Fruit fly (Drosophila melanogaster): ENCODE data around the gene p.

The p gene

DNA sequence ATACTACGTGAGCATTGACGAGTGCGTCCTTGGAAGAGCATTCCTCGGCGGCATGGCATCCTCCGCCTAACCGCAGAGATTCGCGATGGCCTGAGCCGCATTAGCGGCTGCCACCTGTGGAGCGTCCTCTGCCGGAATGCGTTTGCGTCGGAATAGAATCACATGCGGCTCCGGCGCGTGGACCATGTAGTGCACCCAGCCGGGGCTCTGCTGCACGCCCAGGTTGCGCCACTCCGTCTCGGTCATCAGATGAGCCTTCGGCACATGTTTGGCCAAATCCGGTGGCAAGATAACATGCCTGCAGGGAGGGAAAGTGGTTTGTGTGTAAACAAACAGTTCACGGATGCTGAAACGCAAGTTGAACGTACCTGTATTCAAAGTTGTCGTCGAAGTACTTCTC lies 44.9 kb upstream of the p start (continued):
- TF ChIP-seq CG3065 (GFP tag; optimal IDR thresholded peaks at IDR 0.05), result no peak

DNA sequence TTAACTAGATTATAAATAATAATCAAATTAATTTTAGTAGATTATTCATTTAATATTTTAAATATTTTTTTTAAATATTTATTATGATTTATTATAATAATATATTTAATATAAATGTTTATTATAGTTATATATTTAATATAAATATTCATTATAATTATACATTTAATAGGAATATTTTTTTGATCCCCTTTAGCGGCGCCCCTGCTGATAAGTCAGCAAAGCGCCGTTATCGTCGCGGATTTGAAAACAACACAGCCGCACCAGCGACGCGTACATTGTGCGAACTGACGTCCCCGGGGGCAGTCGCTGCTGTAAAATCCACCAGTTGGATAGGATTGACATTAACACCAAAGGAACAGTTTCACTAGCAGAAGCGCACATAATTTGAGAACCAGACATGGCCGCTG lies 42.2 kb upstream of the p start, which contains the start of gene CG8112:
TSS of gene CG8112 (plus strand) at position 212 of the 410 bp plus-strand sequence.
- TF ChIP-seq CG12659 (GFP tag; optimal IDR thresholded peaks at IDR 0.05) (peak; percentile 38), cwo (GFP tag; optimal IDR thresholded peaks at IDR 0.05) (peak; percentile 24), CG2712 (tag; optimal IDR thresholded peaks at IDR 0.05) (peak; percentile 34), CG4617 (GFP tag; optimal IDR thresholded peaks at IDR 0.05; ENCODE audit: borderline replicate concordance) (no peak), grau (tag; optimal IDR thresholded peaks at IDR 0.05) (peak; percentile 51), chif (GFP tag; optimal IDR thresholded peaks at IDR 0.05) (no peak), CG17385 (GFP tag; optimal IDR thresholded peaks at IDR 0.05) (peak; percentile 21), Meics (GFP tag; optimal IDR thresholded peaks at IDR 0.05) (peak; percentile 54), CG14710 (tag; optimal IDR thresholded peaks at IDR 0.05) (peak; percentile 6), ATbp (GFP tag; optimal IDR thresholded peaks at IDR 0.05) (peak; percentile 15), CG9727 (GFP tag; optimal IDR thresholded peaks at IDR 0.05) (peak; percentile 28), CG3281 (GFP tag; optimal IDR thresholded peaks at IDR 0.05) (peak; percentile 19), CG34376 (GFP tag; optimal IDR thresholded peaks at IDR 0.05) (no peak), phol (tag; optimal IDR thresholded peaks at IDR 0.05) (no peak), CG18619 (GFP tag; optimal IDR thresholded peaks at IDR 0.05) (peak; percentile 42), CG15514 (GFP tag; optimal IDR thresholded peaks at IDR 0.05) (peak; percentile 24), Sox102F (GFP tag; optimal IDR thresholded peaks at IDR 0.05) (peak; percentile 33), lbe (GFP tag; optimal IDR thresholded peaks at IDR 0.05) (peak; percentile 32), Xbp1 (GFP tag; optimal IDR thresholded peaks at IDR 0.05) (no peak), CG10209 (GFP tag; optimal IDR thresholded peaks at IDR 0.05) (peak; percentile 16), CG12391 (tag; optimal IDR thresholded peaks at IDR 0.05) (peak; percentile 19), Asciz (GFP tag; optimal IDR thresholded peaks at IDR 0.05) (peak; percentile 12), CG10979 (tag; optimal IDR thresholded peaks at IDR 0.05) (peak; percentile 11), lab (GFP tag; optimal IDR thresholded peaks at IDR 0.05) (peak; percentile 65), CG9932 (GFP tag; IDR thresholded peaks at IDR 0.05) (0 out of 2 replicates have a peak, but pooled peaks have one; percentile 21), corto (GFP tag; optimal IDR thresholded peaks at IDR 0.05) (no peak), sens (GFP tag) (peak; percentile 12), Hr51 (GFP tag; optimal IDR thresholded peaks at IDR 0.05) (no peak), CG31441 (GFP tag; IDR thresholded peaks at IDR 0.05) (0 out of 2 replicates have a peak, but pooled peaks have one; percentile 23), Hmr (GFP tag; optimal IDR thresholded peaks at IDR 0.05) (peak; percentile 46), C15 (GFP tag; IDR thresholded peaks at IDR 0.05) (no peak), CG13775 (GFP tag; optimal IDR thresholded peaks at IDR 0.05) (peak; percentile 23), TFAM (GFP tag; optimal IDR thresholded peaks at IDR 0.05) (no peak), ab (GFP tag; optimal IDR thresholded peaks at IDR 0.05) (no peak), row (GFP tag; IDR thresholded peaks at IDR 0.05) (peak; percentile 50; the same call in 2 of the 3 replicates), HHEX (GFP tag; optimal IDR thresholded peaks at IDR 0.05) (peak; percentile 6), Aef1 (GFP tag; IDR thresholded peaks at IDR 0.05) (0 out of 3 replicates have a peak, but pooled peaks have one; percentile 22), Antp (GFP tag; optimal IDR thresholded peaks at IDR 0.05) (no peak), CG31224 (GFP tag; IDR thresholded peaks at IDR 0.05) (no peak), unpg (GFP tag; optimal IDR thresholded peaks at IDR 0.05) (peak; percentile 0), Drgx (GFP tag; IDR thresholded peaks at IDR 0.05) (peak; percentile 35; the same call in 1 of the 2 replicates), Ssrp (tag; optimal IDR thresholded peaks at IDR 0.05) (peak; percentile 11), Bteb2 (GFP tag; optimal IDR thresholded peaks at IDR 0.05) (no peak), lola (GFP tag; optimal IDR thresholded peaks at IDR 0.05) (peak in 1 of 3 experiments; percentile 2), Rfx (GFP tag; IDR thresholded peaks at IDR 0.05) (peak; percentile 30; the same call in 1 of the 2 replicates), odd (GFP tag; optimal IDR thresholded peaks at IDR 0.05) (peak; percentile 45)

Measured in whole organism, embryonic.